Worm (Caenorhabditis elegans) whole organism, L2 larva: ENCODE results near the gene R74.2.

ENCODE experiments used
- C34F6.9 ChIP-seq: fragments of 150-350 bp; optimal IDR thresholded peaks from 2 replicates; lab custom pipeline; 2014; ENCODE audit warnings: missing biosample characterization, missing genetic modification characterization
- R02D3.7 ChIP-seq: fragments of 150-350 bp; optimal IDR thresholded peaks from 2 replicates; lab custom pipeline; 2014; ENCODE audit warnings: missing biosample characterization, missing genetic modification characterization
- ZK546.5 ChIP-seq: sonication (generic microtip); optimal IDR thresholded peaks from 2 replicates; lab custom pipeline; 2017; ENCODE audit warnings: missing biosample characterization, missing genetic modification characterization
- aly-2 ChIP-seq: fragments of 150-350 bp; optimal IDR thresholded peaks from 2 replicates; lab custom pipeline; 2014; ENCODE audit warnings: missing biosample characterization, missing genetic modification characterization
- blmp-1 ChIP-seq: sonication (generic microtip); optimal IDR thresholded peaks from 2 replicates; lab custom pipeline; 2017; ENCODE audit warnings: missing genetic modification characterization, mild to moderate bottlenecking, missing compliant biosample characterization, antibody characterized with exemption, moderate library complexity; ENCODE audit not compliant: insufficient read depth
- ceh-82 ChIP-seq: fragments of 150-350 bp; optimal IDR thresholded peaks from 2 replicates; lab custom pipeline; 2014; ENCODE audit warnings: missing biosample characterization, missing genetic modification characterization
- crh-2 ChIP-seq: sonication (generic microtip); optimal IDR thresholded peaks from 2 replicates; lab custom pipeline; 2017; ENCODE audit warnings: missing biosample characterization, missing genetic modification characterization
- elt-1 ChIP-seq: fragments of 150-350 bp; optimal IDR thresholded peaks from 2 replicates; lab custom pipeline; 2014; ENCODE audit warnings: missing biosample characterization, missing genetic modification characterization
- fos-1 ChIP-seq: fragments of 150-350 bp; optimal IDR thresholded peaks from 2 replicates; lab custom pipeline; 2014; ENCODE audit warnings: missing biosample characterization, missing genetic modification characterization
- lin-13 ChIP-seq: fragments of 150-350 bp; optimal IDR thresholded peaks from 2 replicates; lab custom pipeline; 2014; ENCODE audit warnings: missing biosample characterization, missing genetic modification reagents, missing genetic modification characterization
- lin-39 ChIP-seq: fragments of 150-350 bp; optimal IDR thresholded peaks from 2 replicates; lab custom pipeline; 2014; ENCODE audit warnings: missing biosample characterization, missing genetic modification reagents, missing genetic modification characterization
- lsy-2 ChIP-seq, 2 experiments: fragments of 150-350 bp in 1 of 2; sonication (generic microtip) in 1 of 2; optimal IDR thresholded peaks; 2 replicates each; lab custom pipeline; 2014 to 2017; ENCODE audit warnings: missing biosample characterization in 2 of 2, missing genetic modification characterization in 2 of 2
- mab-5 ChIP-seq: fragments of 150-350 bp; optimal IDR thresholded peaks from 2 replicates; lab custom pipeline; 2014; ENCODE audit warnings: missing biosample characterization, missing genetic modification characterization
- mdl-1 ChIP-seq, 2 experiments: fragments of 150-350 bp in 1 of 2; sonication (generic microtip) in 1 of 2; optimal IDR thresholded peaks; 2 replicates each; lab custom pipeline; 2017; ENCODE audit warnings: missing biosample characterization in 2 of 2, missing genetic modification characterization in 2 of 2
- nhr-10 ChIP-seq: sonication (generic microtip); optimal IDR thresholded peaks from 2 replicates; lab custom pipeline; 2017; ENCODE audit warnings: missing biosample characterization, missing genetic modification characterization
- nhr-11 ChIP-seq: fragments of 150-350 bp; optimal IDR thresholded peaks from 2 replicates; lab custom pipeline; 2014; ENCODE audit warnings: missing biosample characterization, missing genetic modification characterization
- nhr-12 ChIP-seq: fragments of 150-350 bp; optimal IDR thresholded peaks from 2 replicates; lab custom pipeline; 2014; ENCODE audit warnings: missing biosample characterization, missing genetic modification characterization
- nhr-129 ChIP-seq: fragments of 150-350 bp; optimal IDR thresholded peaks from 2 replicates; lab custom pipeline; 2014; ENCODE audit warnings: missing biosample characterization, missing genetic modification characterization
- nhr-21 ChIP-seq: fragments of 150-350 bp; optimal IDR thresholded peaks from 2 replicates; lab custom pipeline; 2014; ENCODE audit warnings: missing biosample characterization, missing genetic modification characterization
- nhr-237 ChIP-seq: fragments of 150-350 bp; optimal IDR thresholded peaks from 2 replicates; lab custom pipeline; 2014; ENCODE audit warnings: missing biosample characterization, missing genetic modification characterization
- nhr-77 ChIP-seq: fragments of 150-350 bp; optimal IDR thresholded peaks from 2 replicates; lab custom pipeline; 2014; ENCODE audit warnings: missing biosample characterization, missing genetic modification characterization
- peb-1 ChIP-seq: fragments of 150-350 bp; optimal IDR thresholded peaks from 2 replicates; lab custom pipeline; 2014; ENCODE audit warnings: missing biosample characterization, missing genetic modification characterization
- sma-3 ChIP-seq: sonication (generic microtip); optimal IDR thresholded peaks from 2 replicates; lab custom pipeline; 2016; ENCODE audit warnings: missing genetic modification reagents, missing genetic modification characterization, missing compliant biosample characterization
- sma-9 ChIP-seq, 2 experiments: fragments of 150-350 bp in 1 of 2; sonication (generic microtip) in 1 of 2; optimal IDR thresholded peaks; 2 replicates each; lab custom pipeline; 2014 to 2016; ENCODE audit warnings: missing genetic modification characterization in 2 of 2, mild to moderate bottlenecking in 1 of 2, missing biosample characterization in 1 of 2, missing compliant biosample characterization in 1 of 2, missing genetic modification reagents in 1 of 2, moderate library complexity in 1 of 2
- snpc-4 ChIP-seq: fragments of 150-350 bp; optimal IDR thresholded peaks from 2 replicates; lab custom pipeline; 2014; ENCODE audit warnings: missing biosample characterization, missing genetic modification characterization
- unc-39 ChIP-seq: fragments of 150-350 bp; optimal IDR thresholded peaks from 2 replicates; lab custom pipeline; 2014; ENCODE audit warnings: missing biosample characterization, missing genetic modification characterization
- unc-55 ChIP-seq: fragments of 150-350 bp; sonication (generic microtip); optimal IDR thresholded peaks from 3 replicates; lab custom pipeline; 2014; ENCODE audit warnings: missing biosample characterization, missing genetic modification reagents, missing genetic modification characterization
- unc-62 ChIP-seq: fragments of 150-350 bp; optimal IDR thresholded peaks from 2 replicates; lab custom pipeline; 2014; ENCODE audit warnings: missing biosample characterization, missing genetic modification reagents, missing genetic modification characterization
- zag-1 ChIP-seq: fragments of 150-350 bp; optimal IDR thresholded peaks from 2 replicates; lab custom pipeline; 2014; ENCODE audit warnings: missing biosample characterization, missing genetic modification characterization
- ztf-11 ChIP-seq: sonication (generic microtip); optimal IDR thresholded peaks from 2 replicates; lab custom pipeline; 2017; ENCODE audit warnings: missing biosample characterization, missing genetic modification characterization
- ztf-4 ChIP-seq: fragments of 150-350 bp; optimal IDR thresholded peaks from 2 replicates; lab custom pipeline; 2014; ENCODE audit warnings: missing biosample characterization, missing genetic modification characterization

Gene R74.2

DNA sequence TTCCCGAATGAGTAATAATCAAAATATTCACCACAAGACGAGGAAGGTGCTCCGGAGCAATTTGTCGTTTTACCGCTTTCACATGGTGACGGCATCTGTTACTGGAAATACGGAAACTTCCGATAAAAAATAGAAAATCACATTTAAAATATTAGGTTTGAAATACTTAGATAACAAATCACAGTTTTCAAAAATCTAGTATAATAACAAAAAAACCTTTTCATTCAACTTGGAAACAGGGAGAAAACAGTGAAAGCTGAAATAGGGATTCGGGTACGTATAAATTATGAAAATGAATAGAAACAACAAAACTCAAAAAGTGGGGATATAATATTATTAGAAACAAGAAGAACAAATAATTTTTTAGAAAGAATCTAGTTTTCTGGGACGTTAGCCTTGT, 6.6 kb upstream of the R74.2 start, which contains the start of gene C16C10.1:
C16C10.1 (minus strand) TSS at position 101 of the 400 bp plus-strand sequence.
- TF ChIP-seq unc-55 (GFP tag; lab: Kevin White, UChicago) (no peak), sma-9 (GFP tag; optimal IDR thresholded peaks at IDR 0.05; lab: Kevin White, UChicago) (no peak), sma-9 (tag; optimal IDR thresholded peaks at IDR 0.05; lab: Kevin White, UChicago) (no peak), mdl-1 (tag; optimal IDR thresholded peaks at IDR 0.05; lab: Kevin White, UChicago) (no peak), unc-62 (no peak)

ce11 chrIII:4186751-4187309, 1.1 kb upstream of the R74.2 start, which contains the start of gene lars-1:
Gene lars-1, minus strand, starts transcription at chrIII:4186801.
- TF ChIP-seq lin-39 (tag; lab: Kevin White, UChicago) = no peak
- TF ChIP-seq lin-13 (GFP tag; lab: Kevin White, UChicago) = no peak
- TF ChIP-seq ceh-82 (tag; lab: Kevin White, UChicago) = no peak
- no peak for TF ChIP-seq blmp-1 (tag; lab: Kevin White, UChicago)
- no peak for TF ChIP-seq ztf-11 (tag; lab: Kevin White, UChicago)
- TF ChIP-seq C34F6.9 (tag; lab: Kevin White, UChicago) = peak; percentile 30
- TF ChIP-seq nhr-10 (tag; lab: Kevin White, UChicago) = no peak
- TF ChIP-seq nhr-129 (tag; lab: Kevin White, UChicago) = no peak
- no peak for TF ChIP-seq unc-55 (GFP tag; lab: Kevin White, UChicago)
- TF ChIP-seq lsy-2 (tag; optimal IDR thresholded peaks at IDR 0.05; lab: Kevin White, UChicago) = peak in 1 of 2 experiments; percentile 12
- TF ChIP-seq peb-1 (tag; lab: Kevin White, UChicago) = no peak
- no peak for TF ChIP-seq aly-2
- no peak for TF ChIP-seq R02D3.7
- TF ChIP-seq nhr-11 (tag; lab: Kevin White, UChicago) = no peak
- TF ChIP-seq sma-3 (GFP tag; lab: Kevin White, UChicago) = no peak
- peak; percentile 21 for TF ChIP-seq crh-2 (tag; lab: Kevin White, UChicago)
- no peak for TF ChIP-seq snpc-4 (tag; lab: Kevin White, UChicago)
- no peak for TF ChIP-seq mdl-1 (tag; optimal IDR thresholded peaks at IDR 0.05; lab: Kevin White, UChicago)
- TF ChIP-seq nhr-237 (tag; lab: Kevin White, UChicago) = no peak
- no peak for TF ChIP-seq ZK546.5 (tag; lab: Kevin White, UChicago)
- no peak for TF ChIP-seq unc-62
- TF ChIP-seq, all 48 proteins: peak for 3

- TF ChIP-seq blmp-1 (tag; lab: Kevin White, UChicago) (peak; percentile 84), fos-1 (peak; percentile 17), unc-55 (GFP tag; lab: Kevin White, UChicago) (no peak)
Observed at ce11 chrIII:4189602-4190001, 1.6 kb downstream of the R74.2 start.

- TF ChIP-seq zag-1 (tag; lab: Kevin White, UChicago) (no peak), nhr-77 (tag; lab: Kevin White, UChicago) (no peak), elt-1 (no peak), unc-39 (no peak), R02D3.7 (no peak), nhr-12 (tag; lab: Kevin White, UChicago) (no peak), nhr-21 (tag; lab: Kevin White, UChicago) (no peak), C34F6.9 (tag; lab: Kevin White, UChicago) (no peak), sma-9 (GFP tag; optimal IDR thresholded peaks at IDR 0.05; lab: Kevin White, UChicago) (no peak), sma-9 (tag; optimal IDR thresholded peaks at IDR 0.05; lab: Kevin White, UChicago) (no peak), snpc-4 (tag; lab: Kevin White, UChicago) (no peak), ceh-82 (tag; lab: Kevin White, UChicago) (no peak), lin-13 (GFP tag; lab: Kevin White, UChicago) (no peak), unc-55 (GFP tag; lab: Kevin White, UChicago) (no peak)
Observed at ce11 chrIII:4190241-4190640, 2.3 kb downstream of the R74.2 start, which contains the start of gene spp-28. Gene spp-28, minus strand, starts transcription at chrIII:4190341.

ce11 chrIII:4191091-4191638, 3.2 kb downstream of the R74.2 start, which contains the start of gene dnj-16:
Gene dnj-16, plus strand, starts transcription at chrIII:4191141.
- peak; percentile 8 to 55 for TF ChIP-seq lsy-2 (tag; optimal IDR thresholded peaks at IDR 0.05; lab: Kevin White, UChicago)
- TF ChIP-seq lin-13 (GFP tag; lab: Kevin White, UChicago) = peak; percentile 29
- TF ChIP-seq blmp-1 (tag; lab: Kevin White, UChicago) = no peak
- no peak for TF ChIP-seq nhr-10 (tag; lab: Kevin White, UChicago)
- no peak for TF ChIP-seq ztf-11 (tag; lab: Kevin White, UChicago)
- peak; percentile 97 for TF ChIP-seq fos-1
- peak; percentile 16 for TF ChIP-seq mab-5 (tag; lab: Kevin White, UChicago)
- TF ChIP-seq mdl-1 (tag; optimal IDR thresholded peaks at IDR 0.05; lab: Kevin White, UChicago) = peak in 1 of 2 experiments; percentile 2
- peak; percentile 87 for TF ChIP-seq C34F6.9 (tag; lab: Kevin White, UChicago)
- TF ChIP-seq unc-55 (GFP tag; lab: Kevin White, UChicago) = peak; percentile 94
- TF ChIP-seq nhr-129 (tag; lab: Kevin White, UChicago) = peak; percentile 66
- peak; percentile 12 for TF ChIP-seq sma-9 (GFP tag; optimal IDR thresholded peaks at IDR 0.05; lab: Kevin White, UChicago)
- no peak for TF ChIP-seq sma-9 (tag; optimal IDR thresholded peaks at IDR 0.05; lab: Kevin White, UChicago)
- peak; percentile 74 for TF ChIP-seq crh-2 (tag; lab: Kevin White, UChicago)
- TF ChIP-seq nhr-11 (tag; lab: Kevin White, UChicago) = no peak
- peak; percentile 23 for TF ChIP-seq ztf-4 (tag; lab: Kevin White, UChicago)
